Fruit fly (Drosophila melanogaster): ENCODE results near the gene RhoL.

Gene RhoL

DNA sequence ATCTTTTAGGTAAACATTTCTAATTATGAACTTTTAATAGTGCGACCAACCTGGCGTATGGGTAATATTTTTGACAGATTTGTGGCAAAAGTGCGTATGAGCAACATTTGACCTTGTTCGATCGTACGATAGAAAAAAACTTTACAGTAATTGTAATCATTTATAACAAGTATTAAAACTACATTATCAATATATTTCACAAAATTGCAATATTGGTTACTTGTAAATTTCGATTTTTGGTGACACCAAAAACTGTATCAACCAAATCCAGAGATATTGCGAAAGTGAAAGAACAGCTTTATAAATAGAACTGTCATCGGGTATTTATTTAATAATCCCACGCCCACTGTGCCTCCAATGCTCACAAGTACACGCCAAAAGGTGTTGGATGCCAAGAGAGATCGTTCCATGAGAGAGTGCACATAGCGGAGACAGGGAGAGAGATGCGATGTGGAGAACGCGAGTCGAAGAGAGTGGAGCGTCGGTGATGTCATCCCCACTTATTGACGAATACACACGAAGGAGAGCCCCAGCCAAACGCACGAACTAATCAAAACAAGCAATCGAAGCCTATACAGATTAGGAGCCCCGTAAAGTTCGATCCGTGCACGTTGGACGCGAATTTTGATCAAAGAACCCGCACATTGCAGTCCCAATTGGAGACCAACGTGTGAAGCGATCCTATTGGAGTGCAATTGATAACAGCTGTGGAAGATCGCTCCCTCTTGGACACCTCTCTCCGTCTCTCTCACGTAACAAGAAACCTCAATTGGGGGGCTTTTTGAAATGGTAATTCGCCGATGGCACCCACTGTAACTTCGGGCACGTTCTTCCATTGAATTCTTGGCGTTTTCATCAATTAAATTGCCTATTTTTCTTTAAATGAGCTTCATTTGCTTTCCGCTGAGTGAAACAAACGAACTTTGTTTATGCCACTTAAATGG is 31.1 kb upstream of the RhoL start (continued):
- TF ChIP-seq CG3281 (GFP tag; optimal IDR thresholded peaks at IDR 0.05) (peak; percentile 98), B-H1 (GFP tag; IDR thresholded peaks at IDR 0.05) (peak; percentile 79), HLH54F (GFP tag; optimal IDR thresholded peaks at IDR 0.05) (peak; percentile 95), fd96Cb (tag; optimal IDR thresholded peaks at IDR 0.05) (peak; percentile 94), CG11093 (GFP tag; IDR thresholded peaks at IDR 0.05) (peak; percentile 87), HHEX (GFP tag; optimal IDR thresholded peaks at IDR 0.05) (peak; percentile 97), gt (GFP tag; IDR thresholded peaks at IDR 0.05) (peak; percentile 48; the same call in 1 of the 2 replicates), HLHmδ (GFP tag; optimal IDR thresholded peaks at IDR 0.05) (peak; percentile 39), CG3065 (GFP tag; optimal IDR thresholded peaks at IDR 0.05) (peak; percentile 67), CG17912 (GFP tag; optimal IDR thresholded peaks at IDR 0.05) (peak; percentile 75), ci (GFP tag; IDR thresholded peaks at IDR 0.05) (peak; percentile 80), CG6175 (GFP tag; IDR thresholded peaks at IDR 0.05) (peak; percentile 82), emc (GFP tag; optimal IDR thresholded peaks at IDR 0.05) (peak; percentile 87), Neu2 (GFP tag; optimal IDR thresholded peaks at IDR 0.05; ENCODE audit: borderline replicate concordance) (peak; percentile 82), CTCF (GFP tag; optimal IDR thresholded peaks at IDR 0.05) (peak; percentile 71), CG17361 (GFP tag; IDR thresholded peaks at IDR 0.05) (peak; percentile 99), br (optimal IDR thresholded peaks at IDR 0.05) (no peak), CG13123 (GFP tag; optimal IDR thresholded peaks at IDR 0.05) (peak; percentile 87), gfzf (GFP tag; optimal IDR thresholded peaks at IDR 0.05) (peak; percentile 7), CG12155 (GFP tag; optimal IDR thresholded peaks at IDR 0.05) (peak; percentile 93), CG16779 (GFP tag; IDR thresholded peaks at IDR 0.05) (peak; percentile 67; the same call in 1 of the 2 replicates), CG32772 (GFP tag; IDR thresholded peaks at IDR 0.05) (peak; percentile 85), Deaf1 (tag; optimal IDR thresholded peaks at IDR 0.05) (peak; percentile 81), CG9727 (GFP tag; optimal IDR thresholded peaks at IDR 0.05) (peak; percentile 98), tio (GFP tag; optimal IDR thresholded peaks at IDR 0.05) (peak; percentile 97), az2 (GFP tag; optimal IDR thresholded peaks at IDR 0.05) (peak; percentile 95), D19B (GFP tag; optimal IDR thresholded peaks at IDR 0.05) (peak; percentile 94), pros (GFP tag; optimal IDR thresholded peaks at IDR 0.05) (peak; percentile 99), Hand (GFP tag; optimal IDR thresholded peaks at IDR 0.05) (peak; percentile 97), zfh1 (GFP tag; IDR thresholded peaks at IDR 0.05) (peak; percentile 83), zfh2 (GFP tag; optimal IDR thresholded peaks at IDR 0.05) (peak; percentile 95), CG6254 (GFP tag; optimal IDR thresholded peaks at IDR 0.05) (peak; percentile 89), CG17186 (GFP tag; optimal IDR thresholded peaks at IDR 0.05) (peak; percentile 79), CG6813 (GFP tag; optimal IDR thresholded peaks at IDR 0.05) (peak; percentile 96), CG4404 (GFP tag; IDR thresholded peaks at IDR 0.05) (peak; percentile 86), CG15073 (GFP tag; optimal IDR thresholded peaks at IDR 0.05) (peak; percentile 71), dm (GFP tag; optimal IDR thresholded peaks at IDR 0.05) (peak; percentile 74), CG4424 (GFP tag; optimal IDR thresholded peaks at IDR 0.05) (peak; percentile 98), sna (GFP tag; IDR thresholded peaks at IDR 0.05; ENCODE audit: partially characterized antibody) (no peak), abd-A (tag; optimal IDR thresholded peaks at IDR 0.05) (peak; percentile 61), Dek (tag; optimal IDR thresholded peaks at IDR 0.05) (peak; percentile 96), H2.0 (GFP tag; IDR thresholded peaks at IDR 0.05) (peak; percentile 69), Mad (GFP tag; optimal IDR thresholded peaks at IDR 0.05) (peak; percentile 92), CG2199 (GFP tag; IDR thresholded peaks at IDR 0.05) (no peak; the same call in 2 of the 3 replicates), CG3995 (GFP tag; optimal IDR thresholded peaks at IDR 0.05) (peak; percentile 79), ro (GFP tag; IDR thresholded peaks at IDR 0.05) (peak; percentile 82; the same call in 1 of the 2 replicates), CG32532 (GFP tag; IDR thresholded peaks at IDR 0.05) (peak; percentile 92), CG12391 (tag; optimal IDR thresholded peaks at IDR 0.05) (peak; percentile 94), CG17359 (tag; optimal IDR thresholded peaks at IDR 0.05) (peak; percentile 93)
